Worm (Caenorhabditis elegans): ENCODE measurements around the gene pals-38.

ce11 chrV:12450441-12450840, 3.6 kb upstream of the pals-38 start, which contains the start of gene F28C1.1:
- no peak for TF ChIP-seq ama-1 (optimal IDR thresholded peaks at IDR 0.05)
- no peak for TF ChIP-seq unc-39 (tag; optimal IDR thresholded peaks at IDR 0.05)
- no peak for TF ChIP-seq nhr-21 (tag; optimal IDR thresholded peaks at IDR 0.05)
- no peak for TF ChIP-seq elt-3 (tag; optimal IDR thresholded peaks at IDR 0.05)
- no peak for TF ChIP-seq mdl-1 (tag; optimal IDR thresholded peaks at IDR 0.05)
- no peak for TF ChIP-seq nhr-10 (tag; optimal IDR thresholded peaks at IDR 0.05)
- TF ChIP-seq unc-62 (GFP tag; optimal IDR thresholded peaks at IDR 0.05): no peak
- no peak for TF ChIP-seq ZK546.5 (tag; optimal IDR thresholded peaks at IDR 0.05)
- no peak for TF ChIP-seq nhr-12 (tag; optimal IDR thresholded peaks at IDR 0.05)
- no peak for TF ChIP-seq snpc-4 (tag; optimal IDR thresholded peaks at IDR 0.05)
- no peak for TF ChIP-seq nhr-23 (tag; optimal IDR thresholded peaks at IDR 0.05)
- no peak for TF ChIP-seq fos-1 (tag; optimal IDR thresholded peaks at IDR 0.05)
- no peak for TF ChIP-seq zag-1 (tag; optimal IDR thresholded peaks at IDR 0.05)
- TF ChIP-seq F13H6.1 (tag; optimal IDR thresholded peaks at IDR 0.05): no peak

Data from whole organism, L2 larva.